Worm (Caenorhabditis elegans) whole organism, L1 larva: ENCODE measurements around the gene rnp-2.

Source experiments
- jun-1 ChIP-seq: fragments of 150-350 bp; optimal IDR thresholded peaks from 2 replicates; lab custom pipeline; 2014; ENCODE audit warnings: missing biosample characterization, missing genetic modification reagents, missing genetic modification characterization
- rnt-1 ChIP-seq: sonication (generic microtip); optimal IDR thresholded peaks from 2 replicates; lab custom pipeline; 2016; ENCODE audit warnings: mild to moderate bottlenecking, missing genetic modification characterization, moderate library complexity, missing compliant biosample characterization

- TF ChIP-seq rnt-1 (tag; lab: Kevin White, UChicago) (no peak), jun-1 (no peak)
These were observed 30.6 kb upstream of the rnp-2 start, which contains the start of gene F49F1.11 for ce11 chrIV:4141311-4141710.
